Worm (Caenorhabditis elegans) whole organism, L1 larva: ENCODE measurements around the gene F35D11.4.

ENCODE experiments used
- C34B4.2 ChIP-seq: sonication (generic microtip); optimal IDR thresholded peaks from 2 replicates; lab custom pipeline; 2017; ENCODE audit warnings: mild to moderate bottlenecking, missing genetic modification characterization, missing compliant biosample characterization
- ama-1 ChIP-seq: fragments of 150-350 bp; optimal IDR thresholded peaks from 2 replicates; lab custom pipeline; 2014
- irx-1 ChIP-seq: sonication (generic microtip); optimal IDR thresholded peaks from 2 replicates; lab custom pipeline; 2016; ENCODE audit warnings: missing genetic modification characterization, missing compliant biosample characterization
- isw-1 ChIP-seq: fragments of 200-800 bp; sonication (Bioruptor generic); IDR thresholded peaks from 2 replicates; pipeline ENCODE4 v1.3.6; 2022; ENCODE audit warnings: missing genetic modification characterization, missing compliant biosample characterization
- jun-1 ChIP-seq: fragments of 150-350 bp; optimal IDR thresholded peaks from 2 replicates; lab custom pipeline; 2014; ENCODE audit warnings: missing biosample characterization, missing genetic modification reagents, missing genetic modification characterization
- mef-2 ChIP-seq: fragments of 150-350 bp; optimal IDR thresholded peaks from 2 replicates; lab custom pipeline; 2014; ENCODE audit warnings: missing biosample characterization, missing genetic modification characterization
- nhr-84 ChIP-seq: sonication (generic microtip); optimal IDR thresholded peaks from 2 replicates; lab custom pipeline; 2017; ENCODE audit warnings: missing biosample characterization, missing genetic modification characterization
- pqm-1 ChIP-seq: sonication (generic microtip); optimal IDR thresholded peaks from 3 replicates; lab custom pipeline; 2017; ENCODE audit warnings: missing biosample characterization, missing genetic modification characterization
- skn-1 ChIP-seq: fragments of 150-350 bp; optimal IDR thresholded peaks from 2 replicates; lab custom pipeline; 2014; ENCODE audit warnings: missing biosample characterization, missing genetic modification characterization
- zag-1 ChIP-seq: fragments of 150-350 bp; optimal IDR thresholded peaks from 2 replicates; lab custom pipeline; 2014; ENCODE audit warnings: missing biosample characterization, missing genetic modification characterization
- ztf-11 ChIP-seq, 2 experiments: sonication (generic microtip); optimal IDR thresholded peaks; 2 replicates each; lab custom pipeline; 2016 to 2017; ENCODE audit warnings: missing genetic modification characterization in 2 of 2, missing biosample characterization in 1 of 2, missing compliant biosample characterization in 1 of 2

- no peak for TF ChIP-seq isw-1 (GFP tag; lab: Robert Waterston, UW)
- TF ChIP-seq ztf-11 (tag; optimal IDR thresholded peaks at IDR 0.05; lab: Kevin White, UChicago) = no peak
- TF ChIP-seq nhr-84 = no peak
- no peak for TF ChIP-seq zag-1 (tag; lab: Kevin White, UChicago)
- no peak for TF ChIP-seq mef-2 (tag; lab: Kevin White, UChicago)
- no peak for TF ChIP-seq skn-1
- TF ChIP-seq pqm-1 (tag; lab: Kevin White, UChicago) = no peak
- TF ChIP-seq C34B4.2 (tag; lab: Kevin White, UChicago) = no peak
- TF ChIP-seq ama-1 = no peak
- TF ChIP-seq irx-1 (tag; lab: Kevin White, UChicago) = no peak
- no peak for TF ChIP-seq jun-1 (tag; lab: Kevin White, UChicago)
Measured at ce11 chrII:4560068-4560467, 43.2 kb upstream of the F35D11.4 start, which contains the start of gene M03A1.8.
